Worm (Caenorhabditis elegans): ENCODE measurements around the gene C07G1.6.

C07G1.6 gene

ce11 chrIV:8244112-8244511, 33.9 kb upstream of the C07G1.6 start, which contains the start of gene T09A12.1:
TSS of gene T09A12.1 (plus strand) at chrIV:8244412.
- TF ChIP-seq hnd-1 (tag; optimal IDR thresholded peaks at IDR 0.05) = no peak

ce11 chrIV:8243599-8243998, 33.4 kb upstream of the C07G1.6 start, which contains the start of gene T09A12.8:
TSS of gene T09A12.8 (minus strand) at chrIV:8243699.
- TF ChIP-seq flt-1 (GFP tag; IDR thresholded peaks at IDR 0.05) = no peak
- TF ChIP-seq hmg-4 (GFP tag; optimal IDR thresholded peaks at IDR 0.05) = no peak
- no peak for TF ChIP-seq tbx-11 (GFP tag; IDR thresholded peaks at IDR 0.05)
- no peak for TF ChIP-seq B0310.2 (tag; optimal IDR thresholded peaks at IDR 0.05)
- no peak for TF ChIP-seq ama-1 (optimal IDR thresholded peaks at IDR 0.05)
- TF ChIP-seq tbx-37 (GFP tag; conservative IDR thresholded peaks at IDR 0.05) = no peak
- no peak for TF ChIP-seq hmbx-1 (tag; optimal IDR thresholded peaks at IDR 0.05)
- TF ChIP-seq ets-7 (tag; optimal IDR thresholded peaks at IDR 0.05) = no peak
- no peak for TF ChIP-seq F13C5.2 (tag; optimal IDR thresholded peaks at IDR 0.05)
- TF ChIP-seq scrt-1 (GFP tag; IDR thresholded peaks at IDR 0.05) = no peak

- TF ChIP-seq hmbx-1 (tag; optimal IDR thresholded peaks at IDR 0.05) (no peak), ama-1 (optimal IDR thresholded peaks at IDR 0.05) (no peak), hmg-4 (GFP tag; optimal IDR thresholded peaks at IDR 0.05) (no peak), scrt-1 (GFP tag; IDR thresholded peaks at IDR 0.05) (no peak), F13C5.2 (tag; optimal IDR thresholded peaks at IDR 0.05) (no peak), hnd-1 (tag; optimal IDR thresholded peaks at IDR 0.05) (no peak), ceh-13 (GFP tag; optimal IDR thresholded peaks at IDR 0.05) (no peak), sea-1 (GFP tag; conservative IDR thresholded peaks at IDR 0.05) (no peak), tbx-37 (GFP tag; conservative IDR thresholded peaks at IDR 0.05) (no peak), ceh-36 (tag; optimal IDR thresholded peaks at IDR 0.05) (no peak)
Observed at ce11 chrIV:8243170-8243569, 33.0 kb upstream of the C07G1.6 start.

- TF ChIP-seq ceh-13 (GFP tag; optimal IDR thresholded peaks at IDR 0.05) (no peak), hmbx-1 (tag; optimal IDR thresholded peaks at IDR 0.05) (no peak), tbx-11 (GFP tag; IDR thresholded peaks at IDR 0.05) (no peak), ama-1 (optimal IDR thresholded peaks at IDR 0.05) (no peak), tbx-37 (GFP tag; conservative IDR thresholded peaks at IDR 0.05) (no peak)
Observed at ce11 chrIV:8241312-8241833, 31.2 kb upstream of the C07G1.6 start.

ce11 chrIV:8239584-8239983, 29.4 kb upstream of the C07G1.6 start:
- no peak for TF ChIP-seq hmg-4 (GFP tag; optimal IDR thresholded peaks at IDR 0.05)
- TF ChIP-seq tbx-11 (GFP tag; IDR thresholded peaks at IDR 0.05) = no peak
- TF ChIP-seq tra-4 (tag; optimal IDR thresholded peaks at IDR 0.05) = no peak
- TF ChIP-seq F13C5.2 (tag; optimal IDR thresholded peaks at IDR 0.05) = no peak
- TF ChIP-seq sea-1 (GFP tag; conservative IDR thresholded peaks at IDR 0.05) = no peak
- no peak for TF ChIP-seq B0310.2 (tag; optimal IDR thresholded peaks at IDR 0.05)
- no peak for TF ChIP-seq scrt-1 (GFP tag; IDR thresholded peaks at IDR 0.05)
- TF ChIP-seq pes-1 (GFP tag; IDR thresholded peaks at IDR 0.05) = no peak
- no peak for TF ChIP-seq tbx-37 (GFP tag; conservative IDR thresholded peaks at IDR 0.05)
- no peak for TF ChIP-seq hmbx-1 (tag; optimal IDR thresholded peaks at IDR 0.05)
- TF ChIP-seq ceh-36 (tag; optimal IDR thresholded peaks at IDR 0.05) = no peak
- TF ChIP-seq ets-7 (tag; optimal IDR thresholded peaks at IDR 0.05) = no peak
- no peak for TF ChIP-seq flt-1 (GFP tag; IDR thresholded peaks at IDR 0.05)
- no peak for TF ChIP-seq ama-1 (optimal IDR thresholded peaks at IDR 0.05)
- TF ChIP-seq hnd-1 (tag; optimal IDR thresholded peaks at IDR 0.05) = no peak
- TF ChIP-seq ceh-13 (GFP tag; optimal IDR thresholded peaks at IDR 0.05) = no peak
- TF ChIP-seq aly-1 (tag; optimal IDR thresholded peaks at IDR 0.05) = no peak

- TF ChIP-seq tbx-11 (GFP tag; IDR thresholded peaks at IDR 0.05) (no peak), F13C5.2 (tag; optimal IDR thresholded peaks at IDR 0.05) (no peak), pes-1 (GFP tag; IDR thresholded peaks at IDR 0.05) (no peak), hnd-1 (tag; optimal IDR thresholded peaks at IDR 0.05) (no peak), scrt-1 (GFP tag; IDR thresholded peaks at IDR 0.05) (no peak), ceh-13 (GFP tag; optimal IDR thresholded peaks at IDR 0.05) (no peak), ceh-36 (tag; optimal IDR thresholded peaks at IDR 0.05) (no peak)
Observed at ce11 chrIV:8236502-8236901, 26.3 kb upstream of the C07G1.6 start, which contains the start of gene nhr-66. TSS of gene nhr-66 (minus strand) at chrIV:8236602.

- no peak for TF ChIP-seq pes-1 (GFP tag; IDR thresholded peaks at IDR 0.05)
- TF ChIP-seq ceh-13 (GFP tag; optimal IDR thresholded peaks at IDR 0.05) = no peak
Observed at ce11 chrIV:8235114-8235686, 25.0 kb upstream of the C07G1.6 start.

- TF ChIP-seq sea-1 (GFP tag; conservative IDR thresholded peaks at IDR 0.05) = no peak
- no peak for TF ChIP-seq tbx-37 (GFP tag; conservative IDR thresholded peaks at IDR 0.05)
- no peak for TF ChIP-seq flt-1 (GFP tag; IDR thresholded peaks at IDR 0.05)
- no peak for TF ChIP-seq hnd-1 (tag; optimal IDR thresholded peaks at IDR 0.05)
- no peak for TF ChIP-seq tra-4 (tag; optimal IDR thresholded peaks at IDR 0.05)
- TF ChIP-seq ama-1 (optimal IDR thresholded peaks at IDR 0.05) = no peak
- no peak for TF ChIP-seq aly-1 (tag; optimal IDR thresholded peaks at IDR 0.05)
- TF ChIP-seq hmbx-1 (tag; optimal IDR thresholded peaks at IDR 0.05) = no peak
- TF ChIP-seq tbx-11 (GFP tag; IDR thresholded peaks at IDR 0.05) = no peak
- TF ChIP-seq scrt-1 (GFP tag; IDR thresholded peaks at IDR 0.05) = no peak
- no peak for TF ChIP-seq hmg-4 (GFP tag; optimal IDR thresholded peaks at IDR 0.05)
- no peak for TF ChIP-seq F13C5.2 (tag; optimal IDR thresholded peaks at IDR 0.05)
- no peak for TF ChIP-seq ceh-36 (tag; optimal IDR thresholded peaks at IDR 0.05)
- TF ChIP-seq pes-1 (GFP tag; IDR thresholded peaks at IDR 0.05) = no peak
- TF ChIP-seq B0310.2 (tag; optimal IDR thresholded peaks at IDR 0.05) = no peak
- TF ChIP-seq ceh-13 (GFP tag; optimal IDR thresholded peaks at IDR 0.05) = no peak
- TF ChIP-seq ets-7 (tag; optimal IDR thresholded peaks at IDR 0.05) = no peak
Observed at ce11 chrIV:8234088-8234496, 23.9 kb upstream of the C07G1.6 start.
